Worm (Caenorhabditis elegans) whole organism, L4/young adult: ENCODE results near the gene F09B12.3.

Experiments
- dao-5 ChIP-seq: sonication (generic microtip); optimal IDR thresholded peaks from 2 replicates; lab custom pipeline; 2016; ENCODE audit warnings: missing genotype, missing genetic modification characterization, moderate library complexity, missing compliant biosample characterization
- him-1 ChIP-seq: sonication (generic microtip); optimal IDR thresholded peaks from 2 replicates; lab custom pipeline; 2016; ENCODE audit warnings: missing genotype, missing genetic modification reagents, missing genetic modification characterization, missing compliant biosample characterization

- TF ChIP-seq dao-5 (tag; lab: Kevin White, UChicago) (no peak), him-1 (no peak)
These were observed 52.4 kb downstream of the F09B12.3 start for ce11 chrX:15045401-15045800.
